Fruit fly (Drosophila melanogaster) whole organism, embryonic: ENCODE results near the gene fd96Cb.

Source experiments
- Awh ChIP-seq: fragments of 200-800 bp; sonication (Bioruptor generic); IDR thresholded peaks from 2 replicates; pipeline ENCODE4, ENCODE4 v1.3.6; 2022; ENCODE audit warnings: missing biosample characterization, missing genetic modification characterization
- Bteb2 ChIP-seq: fragments of 200-800 bp; sonication (Bioruptor generic); optimal IDR thresholded peaks from 2 replicates; lab custom pipeline; 2016; ENCODE audit warnings: missing biosample characterization, missing genetic modification characterization
- C15 ChIP-seq: fragments of 200-800 bp; sonication (Bioruptor generic); IDR thresholded peaks from 3 replicates; pipeline ENCODE4 v1.3.6; 2022; ENCODE audit warnings: missing biosample characterization, missing genetic modification characterization
- CG1024 ChIP-seq: fragments of 200-800 bp; sonication (Bioruptor generic); IDR thresholded peaks from 2 replicates; pipeline ENCODE4 v1.3.6; 2022; ENCODE audit warnings: missing biosample characterization, missing genetic modification characterization
- CG10274 ChIP-seq: fragments of 200-800 bp; sonication (Bioruptor generic); optimal IDR thresholded peaks from 3 replicates; lab custom pipeline; 2017; ENCODE audit warnings: missing biosample characterization, mild to moderate bottlenecking, missing genetic modification characterization
- CG10959 ChIP-seq: fragments of 200-800 bp; sonication (Bioruptor generic); IDR thresholded peaks from 2 replicates; pipeline ENCODE4 v1.3.6; 2022; ENCODE audit warnings: missing biosample characterization, missing genetic modification characterization
- CG11085 ChIP-seq: fragments of 200-800 bp; sonication (Bioruptor generic); IDR thresholded peaks from 2 replicates; pipeline ENCODE4 v1.3.6; 2022; ENCODE audit warnings: missing biosample characterization, missing genetic modification characterization
- CG11456 ChIP-seq: fragments of 200-800 bp; sonication (Bioruptor generic); IDR thresholded peaks from 3 replicates; pipeline ENCODE4 v1.3.6; 2022; ENCODE audit warnings: missing biosample characterization, missing genetic modification characterization
- CG15601 ChIP-seq: fragments of 200-800 bp; sonication (Bioruptor generic); optimal IDR thresholded peaks from 3 replicates; lab custom pipeline; 2019; ENCODE audit warnings: missing biosample characterization, mild to moderate bottlenecking, missing genetic modification characterization, moderate library complexity
- CG1647 ChIP-seq: fragments of 200-800 bp; sonication (Bioruptor generic); optimal IDR thresholded peaks from 3 replicates; lab custom pipeline; 2016; ENCODE audit warnings: missing biosample characterization, missing genetic modification characterization
- CG17361 ChIP-seq: fragments of 200-800 bp; sonication (Bioruptor generic); IDR thresholded peaks from 3 replicates; pipeline ENCODE4 v1.3.6; 2022; ENCODE audit warnings: missing biosample characterization, missing genetic modification characterization
- CG17829 ChIP-seq: fragments of 200-800 bp; optimal IDR thresholded peaks from 2 replicates; lab custom pipeline; 2019; ENCODE audit warnings: missing biosample characterization, mild to moderate bottlenecking, missing genetic modification characterization, moderate library complexity
- CG18011 ChIP-seq: fragments of 200-800 bp; sonication (Bioruptor generic); optimal IDR thresholded peaks from 2 replicates; lab custom pipeline; 2017; ENCODE audit warnings: missing biosample characterization, missing genetic modification characterization, mild to moderate bottlenecking, moderate library complexity, missing genotype
- CG2116 ChIP-seq: fragments of 200-800 bp; sonication (Bioruptor generic); optimal IDR thresholded peaks from 3 replicates; lab custom pipeline; 2018; ENCODE audit warnings: missing biosample characterization, mild to moderate bottlenecking, missing genetic modification characterization
- CG2875 ChIP-seq: fragments of 200-800 bp; sonication (Bioruptor generic); optimal IDR thresholded peaks from 2 replicates; lab custom pipeline; 2017; ENCODE audit warnings: missing biosample characterization, mild to moderate bottlenecking, missing genetic modification characterization, missing genetic modification reagents
- CG3065 ChIP-seq: fragments of 200-800 bp; sonication (Bioruptor generic); optimal IDR thresholded peaks from 2 replicates; lab custom pipeline; 2016; ENCODE audit warnings: missing biosample characterization, missing genetic modification characterization
- CG3407 ChIP-seq: fragments of 200-800 bp; sonication (Bioruptor generic); optimal IDR thresholded peaks from 2 replicates; lab custom pipeline; 2018; ENCODE audit warnings: missing biosample characterization, mild to moderate bottlenecking, missing genetic modification characterization
- CG3847 ChIP-seq: fragments of 200-800 bp; sonication (Bioruptor generic); IDR thresholded peaks from 2 replicates; pipeline ENCODE4 v1.3.6; 2022; ENCODE audit warnings: missing biosample characterization, missing genetic modification characterization
- CG4854 ChIP-seq: fragments of 200-800 bp; sonication (Bioruptor generic); optimal IDR thresholded peaks from 2 replicates; lab custom pipeline; 2016; ENCODE audit warnings: missing biosample characterization, missing genetic modification characterization, inconsistent platforms
- CG5953 ChIP-seq: fragments of 200-800 bp; sonication (Bioruptor generic); IDR thresholded peaks from 2 replicates; pipeline ENCODE4 v1.3.6; 2022; ENCODE audit warnings: missing biosample characterization, missing genetic modification characterization
- CG6175 ChIP-seq: fragments of 200-800 bp; sonication (Bioruptor generic); IDR thresholded peaks from 3 replicates; pipeline ENCODE4 v1.3.6; 2022; ENCODE audit warnings: missing biosample characterization, missing genetic modification characterization
- CG7271 ChIP-seq: fragments of 200-800 bp; sonication (Bioruptor generic); optimal IDR thresholded peaks from 2 replicates; lab custom pipeline; 2018; ENCODE audit warnings: missing biosample characterization, mild to moderate bottlenecking, missing genetic modification characterization, moderate library complexity
- CG8359 ChIP-seq: fragments of 200-800 bp; sonication (Bioruptor generic); optimal IDR thresholded peaks from 2 replicates; lab custom pipeline; 2017; ENCODE audit warnings: missing biosample characterization, mild to moderate bottlenecking, missing genetic modification characterization, borderline replicate concordance
- CG8924 ChIP-seq: fragments of 200-800 bp; optimal IDR thresholded peaks from 3 replicates; lab custom pipeline; 2019; ENCODE audit warnings: missing biosample characterization, mild to moderate bottlenecking, missing genetic modification characterization, moderate library complexity
- D ChIP-seq, 2 experiments: fragments of 200-800 bp in 1 of 2; fragments of >200 bp in 1 of 2; sonication (Bioruptor generic) in 1 of 2; optimal IDR thresholded peaks; 2 replicates in 1 of 2; 3 replicates in 1 of 2; lab custom pipeline; 2017; ENCODE audit warnings: mild to moderate bottlenecking in 1 of 2, missing biosample characterization in 1 of 2, missing genetic modification characterization in 1 of 2, missing genetic modification reagents in 1 of 2
- Deaf1 ChIP-seq: fragments of 200-800 bp; optimal IDR thresholded peaks from 3 replicates; lab custom pipeline; 2019; ENCODE audit warnings: missing biosample characterization, mild to moderate bottlenecking, missing genetic modification characterization, moderate library complexity
- Doc2 ChIP-seq: fragments of 200-800 bp; sonication (Bioruptor generic); IDR thresholded peaks from 2 replicates; pipeline ENCODE4 v1.3.6; 2022; ENCODE audit warnings: missing biosample characterization, missing genetic modification characterization
- Fer2 ChIP-seq: fragments of 200-800 bp; sonication (Bioruptor generic); optimal IDR thresholded peaks from 2 replicates; lab custom pipeline; 2018; ENCODE audit warnings: missing biosample characterization, mild to moderate bottlenecking, missing genetic modification characterization, moderate library complexity
- HLH3B ChIP-seq: fragments of 200-800 bp; sonication (Bioruptor generic); IDR thresholded peaks from 2 replicates; pipeline ENCODE4 v1.3.6; 2022; ENCODE audit warnings: missing biosample characterization, missing genetic modification characterization
- Kr ChIP-seq: fragments of 200-800 bp; sonication (Bioruptor generic); optimal IDR thresholded peaks from 2 replicates; lab custom pipeline; 2017; ENCODE audit warnings: missing biosample characterization, mild to moderate bottlenecking, missing genetic modification characterization
- Mad ChIP-seq: fragments of 200-800 bp; sonication (Bioruptor generic); optimal IDR thresholded peaks from 2 replicates; lab custom pipeline; 2016; ENCODE audit warnings: missing biosample characterization, missing genetic modification characterization
- Optix ChIP-seq: fragments of 200-800 bp; sonication (Bioruptor generic); IDR thresholded peaks from 3 replicates; pipeline ENCODE4 v1.3.6; 2022; ENCODE audit warnings: missing biosample characterization, missing genetic modification characterization
- cg ChIP-seq: fragments of 200-800 bp; sonication (Bioruptor generic); optimal IDR thresholded peaks from 3 replicates; lab custom pipeline; 2019; ENCODE audit warnings: missing biosample characterization, mild to moderate bottlenecking, missing genetic modification characterization, moderate library complexity
- danr ChIP-seq: fragments of 200-800 bp; sonication (Bioruptor generic); IDR thresholded peaks from 2 replicates; pipeline ENCODE4 v1.3.6; 2022; ENCODE audit warnings: missing biosample characterization, missing genetic modification characterization
- esg ChIP-seq: fragments of 200-800 bp; sonication (Bioruptor generic); conservative IDR thresholded peaks from 2 replicates; pipeline ENCODE4 v1.3.6; 2022; ENCODE audit warnings: missing biosample characterization, missing genetic modification characterization
- fu2 ChIP-seq: fragments of 200-800 bp; sonication (Bioruptor generic); optimal IDR thresholded peaks from 2 replicates; lab custom pipeline; 2016; ENCODE audit warnings: missing biosample characterization, missing genetic modification characterization
- gcm2 ChIP-seq: fragments of 200-800 bp; sonication (Bioruptor generic); optimal IDR thresholded peaks from 2 replicates; lab custom pipeline; 2016; ENCODE audit warnings: missing biosample characterization, missing genetic modification characterization
- gsb-n ChIP-seq: fragments of 200-800 bp; sonication (Bioruptor generic); optimal IDR thresholded peaks from 3 replicates; lab custom pipeline; 2018; ENCODE audit warnings: missing biosample characterization, mild to moderate bottlenecking, missing genetic modification characterization
- ind ChIP-seq: fragments of 200-800 bp; sonication (Bioruptor generic); optimal IDR thresholded peaks from 3 replicates; lab custom pipeline; 2016; ENCODE audit warnings: missing biosample characterization, missing genetic modification characterization
- insv ChIP-seq, 2 experiments: fragments of 200-800 bp; sonication (Bioruptor generic); optimal IDR thresholded peaks; 3 replicates each; lab custom pipeline; 2016 to 2018; ENCODE audit warnings: missing biosample characterization in 2 of 2, missing genetic modification characterization in 2 of 2
- lab ChIP-seq: fragments of 200-800 bp; sonication (Bioruptor generic); optimal IDR thresholded peaks from 3 replicates; lab custom pipeline; 2017; ENCODE audit warnings: missing biosample characterization, missing genetic modification characterization, mild to moderate bottlenecking, moderate library complexity, missing genetic modification reagents
- nerfin-1 ChIP-seq: fragments of 200-800 bp; sonication (Bioruptor generic); optimal IDR thresholded peaks from 3 replicates; lab custom pipeline; 2019; ENCODE audit warnings: missing biosample characterization, mild to moderate bottlenecking, missing genetic modification characterization, moderate library complexity
- pb ChIP-seq: fragments of 200-800 bp; sonication (Bioruptor generic); optimal IDR thresholded peaks from 3 replicates; lab custom pipeline; 2016; ENCODE audit warnings: missing biosample characterization, missing genetic modification characterization
- schlank ChIP-seq: fragments of 200-800 bp; sonication (Bioruptor generic); optimal IDR thresholded peaks from 2 replicates; lab custom pipeline; 2018; ENCODE audit warnings: missing biosample characterization, mild to moderate bottlenecking, missing genetic modification characterization
- sens ChIP-seq: fragments of 200-800 bp; sonication (Bioruptor generic); peaks from one replicate; lab custom pipeline; 2016; ENCODE audit warnings: missing biosample characterization, missing genetic modification characterization
- sug ChIP-seq: fragments of 200-800 bp; optimal IDR thresholded peaks from 2 replicates; lab custom pipeline; 2019; ENCODE audit warnings: missing biosample characterization, mild to moderate bottlenecking, missing genetic modification characterization, moderate library complexity
- tgo ChIP-seq: fragments of 200-800 bp; sonication (Bioruptor generic); IDR thresholded peaks from 3 replicates; pipeline ENCODE4 v1.3.6; 2022; ENCODE audit warnings: missing biosample characterization, missing genetic modification characterization
- vfl ChIP-seq: fragments of 200-800 bp; sonication (Bioruptor generic); optimal IDR thresholded peaks from 2 replicates; lab custom pipeline; 2016; ENCODE audit warnings: missing biosample characterization, missing genetic modification characterization
- vnd ChIP-seq: fragments of 200-800 bp; sonication (Bioruptor generic); IDR thresholded peaks from 3 replicates; pipeline ENCODE4 v1.3.6; 2022; ENCODE audit warnings: missing biosample characterization, missing genetic modification characterization; ENCODE audit not compliant: partially characterized antibody
- zfh1 ChIP-seq: fragments of 200-800 bp; sonication (Bioruptor generic); IDR thresholded peaks from 3 replicates; pipeline ENCODE4 v1.3.6; 2022; ENCODE audit warnings: missing biosample characterization, missing genetic modification characterization

The fd96Cb gene

dm6 chr3R:25049742-25050517 lies 44.9 kb upstream of the fd96Cb start (continued):
- TF ChIP-seq zfh1, result no peak
- no peak for TF ChIP-seq CG1647 (GFP tag; lab: Kevin White, UChicago)
- TF ChIP-seq Fer2 (tag; lab: Kevin White, UChicago), result peak; percentile 14
- no peak for TF ChIP-seq Kr (GFP tag; lab: Kevin White, UChicago)
- no peak for TF ChIP-seq CG11456 (GFP tag; lab: Robert Waterston, UW)
- TF ChIP-seq CG10274 (GFP tag; lab: Kevin White, UChicago), result no peak
- no peak for TF ChIP-seq nerfin-1 (tag; lab: Kevin White, UChicago)
- no peak for TF ChIP-seq CG5953 (GFP tag; lab: Robert Waterston, UW)
- TF ChIP-seq tgo (GFP tag; lab: Robert Waterston, UW), result no peak
- TF ChIP-seq Awh (GFP tag; lab: Robert Waterston, UW), result no peak
- no peak for TF ChIP-seq gsb-n (tag; lab: Kevin White, UChicago)
- TF ChIP-seq gcm2 (GFP tag; lab: Kevin White, UChicago), result peak; percentile 27
- no peak for TF ChIP-seq fu2
- peak; percentile 24 for TF ChIP-seq CG15601 (tag; lab: Kevin White, UChicago)
- no peak for TF ChIP-seq pb (GFP tag; lab: Kevin White, UChicago)
- TF ChIP-seq Doc2 (GFP tag; lab: Robert Waterston, UW), result no peak
- no peak for TF ChIP-seq esg (GFP tag; lab: Robert Waterston, UW)
- TF ChIP-seq vfl (GFP tag; lab: Kevin White, UChicago), result no peak
- TF ChIP-seq HLH3B (GFP tag; lab: Robert Waterston, UW), result no peak
- no peak for TF ChIP-seq CG3407 (GFP tag; lab: Kevin White, UChicago)
- TF ChIP-seq CG7271 (tag; lab: Kevin White, UChicago), result peak; percentile 55
- no peak for TF ChIP-seq Optix (GFP tag; lab: Robert Waterston, UW)
- TF ChIP-seq CG3065 (GFP tag; lab: Kevin White, UChicago), result no peak
- TF ChIP-seq insv (GFP tag; optimal IDR thresholded peaks at IDR 0.05; lab: Kevin White, UChicago), result peak in 1 of 2 experiments; percentile 5
- peak; percentile 94 for TF ChIP-seq Deaf1 (tag; lab: Kevin White, UChicago)
- TF ChIP-seq C15 (GFP tag; lab: Robert Waterston, UW), result no peak
- no peak for TF ChIP-seq CG10959
- no peak for TF ChIP-seq CG3847 (GFP tag; lab: Robert Waterston, UW)
- no peak for TF ChIP-seq Bteb2
- no peak for TF ChIP-seq ind (GFP tag; lab: Kevin White, UChicago)
- TF ChIP-seq CG17829 (tag; lab: Kevin White, UChicago), result peak; percentile 45
- no peak for TF ChIP-seq CG6175 (GFP tag; lab: Robert Waterston, UW)
- TF ChIP-seq CG8924 (tag; lab: Kevin White, UChicago), result peak; percentile 67
- no peak for TF ChIP-seq CG4854
- TF ChIP-seq D (optimal IDR thresholded peaks at IDR 0.05; lab: Kevin White, UChicago), result peak; percentile 39
- TF ChIP-seq D (GFP tag; optimal IDR thresholded peaks at IDR 0.05; lab: Kevin White, UChicago), result no peak
- TF ChIP-seq CG17361 (GFP tag; lab: Robert Waterston, UW), result no peak
- TF ChIP-seq CG18011 (GFP tag; lab: Kevin White, UChicago), result no peak
- peak; percentile 62 for TF ChIP-seq sens (GFP tag; lab: Kevin White, UChicago)
- TF ChIP-seq CG11085 (GFP tag; lab: Robert Waterston, UW), result no peak
- peak; percentile 99 for TF ChIP-seq cg
- TF ChIP-seq CG8359 (GFP tag; lab: Kevin White, UChicago), result no peak
- no peak for TF ChIP-seq CG2875
- TF ChIP-seq schlank (tag; lab: Kevin White, UChicago), result peak; percentile 3
- peak; percentile 72 for TF ChIP-seq lab
- TF ChIP-seq sug (tag; lab: Kevin White, UChicago), result peak; percentile 68
- TF ChIP-seq Mad (GFP tag; lab: Kevin White, UChicago), result no peak
- no peak for TF ChIP-seq CG1024 (GFP tag; lab: Robert Waterston, UW)
- no peak for TF ChIP-seq vnd (GFP tag; lab: Robert Waterston, UW)
- TF ChIP-seq CG2116 (GFP tag; lab: Kevin White, UChicago), result peak; percentile 63
- TF ChIP-seq danr, result no peak
